Worm (Caenorhabditis elegans): Measurements from ENCODE around the gene cht-2.

DNA sequence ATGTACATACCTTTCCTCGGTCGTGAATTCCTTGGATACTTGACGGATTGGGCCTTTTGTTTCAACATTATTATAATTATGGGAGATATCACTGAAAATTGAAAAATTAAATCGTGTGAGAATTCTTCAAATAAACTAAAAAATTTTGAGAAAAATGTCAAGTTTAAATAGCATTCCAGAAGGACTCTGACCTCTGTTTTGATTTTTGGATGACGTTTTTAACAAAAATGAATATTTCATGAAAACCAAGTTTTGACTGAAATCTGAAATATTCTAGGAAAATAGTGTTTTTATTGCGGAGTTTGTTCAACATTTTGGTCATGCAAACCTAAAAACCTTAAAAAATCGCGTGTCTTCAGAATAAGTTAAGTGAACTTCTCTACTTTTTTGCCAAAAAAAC, 35.4 kb downstream of the cht-2 start, which contains the start of gene glb-27:
- TF ChIP-seq fkh-10 (GFP tag; optimal IDR thresholded peaks at IDR 0.05) (no peak), unc-62 (GFP tag; optimal IDR thresholded peaks at IDR 0.05 in 1 of 2) (no peak), unc-62 (tag; optimal IDR thresholded peaks at IDR 0.05) (no peak), set-16 (GFP tag; IDR thresholded peaks at IDR 0.05) (no peak), ZK546.5 (tag; optimal IDR thresholded peaks at IDR 0.05) (no peak), zip-11 (GFP tag; IDR thresholded peaks at IDR 0.05) (no peak), D1046.2 (GFP tag; IDR thresholded peaks at IDR 0.05) (no peak), egl-27 (tag; optimal IDR thresholded peaks at IDR 0.05) (no peak), F10B5.3 (tag; optimal IDR thresholded peaks at IDR 0.05) (no peak), unc-39 (tag; optimal IDR thresholded peaks at IDR 0.05) (no peak), lin-38 (GFP tag; IDR thresholded peaks at IDR 0.05) (no peak), ceh-20 (GFP tag; IDR thresholded peaks at IDR 0.05) (no peak)

Measured in whole organism, L4 larva.